Worm (Caenorhabditis elegans) whole organism, young adult: ENCODE measurements around the gene mcm-10.

Experiments
- B0019.2 ChIP-seq: fragments of 200-800 bp; sonication (Bioruptor generic); conservative IDR thresholded peaks from 2 replicates; pipeline ENCODE4 v1.3.6; 2022; ENCODE audit warnings: missing genetic modification reagents, missing genetic modification characterization, missing compliant biosample characterization
- F33H1.4 ChIP-seq: fragments of 200-800 bp; sonication (Bioruptor generic); IDR thresholded peaks from 2 replicates; pipeline ENCODE4 v1.3.6; 2022; ENCODE audit warnings: missing genetic modification reagents, missing genetic modification characterization, missing compliant biosample characterization
- F39B2.1 ChIP-seq: fragments of 200-800 bp; sonication (Bioruptor generic); IDR thresholded peaks from 2 replicates; pipeline ENCODE4 v1.3.6; 2022; ENCODE audit warnings: missing genetic modification reagents, missing genetic modification characterization, missing compliant biosample characterization
- F52B5.7 ChIP-seq: sonication (generic microtip); optimal IDR thresholded peaks from 2 replicates; lab custom pipeline; 2016; ENCODE audit warnings: mild to moderate bottlenecking, missing genetic modification characterization, missing compliant biosample characterization
- K12H6.12 ChIP-seq: fragments of 200-800 bp; sonication (Bioruptor generic); optimal IDR thresholded peaks from 2 replicates; lab custom pipeline; 2018; ENCODE audit warnings: mild to moderate bottlenecking, missing genetic modification characterization, missing compliant biosample characterization
- T07F8.4 ChIP-seq: sonication (generic microtip); optimal IDR thresholded peaks from 2 replicates; lab custom pipeline; 2016; ENCODE audit warnings: mild to moderate bottlenecking, missing genetic modification characterization, moderate library complexity, missing compliant biosample characterization
- Y53F4B.3 ChIP-seq: fragments of 200-800 bp; sonication (Bioruptor generic); IDR thresholded peaks from 2 replicates; pipeline ENCODE4 v1.3.6; 2022; ENCODE audit warnings: missing genetic modification reagents, missing genetic modification characterization, missing compliant biosample characterization
- Y53G8AR.9 ChIP-seq: fragments of 200-800 bp; sonication (Bioruptor generic); conservative IDR thresholded peaks from 2 replicates; pipeline ENCODE4 v1.3.6; 2022; ENCODE audit warnings: missing genetic modification reagents, missing genetic modification characterization, missing compliant biosample characterization
- akir-1 ChIP-seq: fragments of 200-800 bp; sonication (Bioruptor generic); optimal IDR thresholded peaks from 2 replicates; lab custom pipeline; 2018; ENCODE audit warnings: mild to moderate bottlenecking, missing genetic modification characterization, moderate library complexity, missing compliant biosample characterization
- ama-1 ChIP-seq, 3 experiments: fragments of 150-350 bp in 1 of 3; sonication (generic microtip) in 2 of 3; optimal IDR thresholded peaks; 2 replicates each; lab custom pipeline; 2014 to 2018; ENCODE audit warnings: missing biosample characterization in 2 of 3, missing genetic modification characterization in 2 of 3, missing genetic modification reagents in 2 of 3
- aptf-2 ChIP-seq: fragments of 200-800 bp; sonication (Bioruptor generic); conservative IDR thresholded peaks from 2 replicates; pipeline ENCODE4 v1.3.6; 2022; ENCODE audit warnings: missing genetic modification reagents, missing genetic modification characterization, missing compliant biosample characterization
- aptf-3 ChIP-seq: fragments of 200-800 bp; sonication (Bioruptor generic); IDR thresholded peaks from 2 replicates; pipeline ENCODE4 v1.3.6; 2022; ENCODE audit warnings: missing genetic modification characterization, missing compliant biosample characterization
- attf-5 ChIP-seq: fragments of 200-800 bp; sonication (Bioruptor generic); optimal IDR thresholded peaks from 2 replicates; lab custom pipeline; 2018; ENCODE audit warnings: mild to moderate bottlenecking, missing genetic modification characterization, missing compliant biosample characterization
- bed-2 ChIP-seq: fragments of 200-800 bp; sonication (Bioruptor generic); IDR thresholded peaks from 2 replicates; pipeline ENCODE4 v1.3.6; 2022; ENCODE audit warnings: missing genetic modification reagents, missing genetic modification characterization, missing compliant biosample characterization
- ccch-3 ChIP-seq: fragments of 200-800 bp; sonication (Bioruptor generic); optimal IDR thresholded peaks from 2 replicates; lab custom pipeline; 2018; ENCODE audit warnings: mild to moderate bottlenecking, missing genetic modification characterization, missing compliant biosample characterization
- cebp-1 ChIP-seq, 2 experiments: fragments of 200-800 bp in 1 of 2; sonication (Bioruptor generic) in 1 of 2; sonication (generic microtip) in 1 of 2; IDR thresholded peaks in 1 of 2; optimal IDR thresholded peaks in 1 of 2; 2 replicates each; pipeline versions ENCODE4 v1.3.6 to Lab custom; 2017 to 2022; ENCODE audit warnings: missing compliant biosample characterization in 2 of 2, missing genetic modification characterization in 2 of 2, mild to moderate bottlenecking in 1 of 2, missing genetic modification reagents in 1 of 2, moderate library complexity in 1 of 2
- ceh-79 ChIP-seq: sonication (generic microtip); optimal IDR thresholded peaks from 2 replicates; lab custom pipeline; 2017; ENCODE audit warnings: mild to moderate bottlenecking, missing genetic modification characterization, missing compliant biosample characterization
- efl-1 ChIP-seq: fragments of 150-350 bp; optimal IDR thresholded peaks from 2 replicates; lab custom pipeline; 2014; ENCODE audit warnings: missing biosample characterization, missing genetic modification reagents, missing genetic modification characterization
- egl-18 ChIP-seq: fragments of 200-800 bp; sonication (Bioruptor generic); IDR thresholded peaks from 2 replicates; pipeline ENCODE4 v1.3.6; 2022; ENCODE audit warnings: missing genetic modification reagents, missing genetic modification characterization, missing compliant biosample characterization
- egrh-3 ChIP-seq: fragments of 200-800 bp; sonication (Bioruptor generic); IDR thresholded peaks from 2 replicates; pipeline ENCODE4 v1.3.6; 2022; ENCODE audit warnings: missing genetic modification reagents, missing genetic modification characterization, missing compliant biosample characterization
- ekl-4 ChIP-seq: fragments of 200-800 bp; sonication (Bioruptor generic); IDR thresholded peaks from 2 replicates; pipeline ENCODE4 v1.3.6; 2022; ENCODE audit warnings: missing genetic modification reagents, missing genetic modification characterization, missing compliant biosample characterization
- fkh-3 ChIP-seq: sonication (generic microtip); optimal IDR thresholded peaks from 2 replicates; lab custom pipeline; 2016; ENCODE audit warnings: mild to moderate bottlenecking, missing genetic modification characterization, missing compliant biosample characterization
- hmg-1.2 ChIP-seq: fragments of 200-800 bp; sonication (Bioruptor generic); IDR thresholded peaks from 2 replicates; pipeline ENCODE4 v1.3.6; 2022; ENCODE audit warnings: missing genetic modification reagents, missing genetic modification characterization, missing compliant biosample characterization
- hmg-20 ChIP-seq: fragments of 200-800 bp; sonication (Bioruptor generic); IDR thresholded peaks from 2 replicates; pipeline ENCODE4 v1.3.6; 2022; ENCODE audit warnings: missing genetic modification reagents, missing genetic modification characterization, missing compliant biosample characterization
- let-526 ChIP-seq: fragments of 200-800 bp; sonication (Bioruptor generic); IDR thresholded peaks from 2 replicates; pipeline ENCODE4 v1.3.6; 2022; ENCODE audit warnings: missing genetic modification reagents, missing genetic modification characterization, missing compliant biosample characterization
- lin-54 ChIP-seq: fragments of 200-800 bp; sonication (Bioruptor generic); optimal IDR thresholded peaks from 2 replicates; lab custom pipeline; 2018; ENCODE audit warnings: mild to moderate bottlenecking, missing genetic modification characterization, missing compliant biosample characterization
- lsl-1 ChIP-seq: fragments of 200-800 bp; sonication (Bioruptor generic); optimal IDR thresholded peaks from 2 replicates; lab custom pipeline; 2018; ENCODE audit warnings: mild to moderate bottlenecking, missing genetic modification characterization, moderate library complexity, missing compliant biosample characterization
- madf-6 ChIP-seq: fragments of 200-800 bp; sonication (Bioruptor generic); IDR thresholded peaks from 2 replicates; pipeline ENCODE4 v1.3.6; 2022; ENCODE audit warnings: missing genetic modification reagents, missing genetic modification characterization, missing compliant biosample characterization
- nfya-2 ChIP-seq: fragments of 200-800 bp; sonication (Bioruptor generic); IDR thresholded peaks from 2 replicates; pipeline ENCODE4 v1.3.6; 2022; ENCODE audit warnings: missing genetic modification reagents, missing genetic modification characterization, missing compliant biosample characterization
- nhr-179 ChIP-seq: sonication (generic microtip); optimal IDR thresholded peaks from 2 replicates; lab custom pipeline; 2016; ENCODE audit warnings: mild to moderate bottlenecking, missing genetic modification characterization, missing compliant biosample characterization
- nhr-90 ChIP-seq: sonication (generic microtip); optimal IDR thresholded peaks from 2 replicates; lab custom pipeline; 2016; ENCODE audit warnings: missing genotype, mild to moderate bottlenecking, missing genetic modification characterization, missing compliant biosample characterization
- sea-2 ChIP-seq: fragments of 200-800 bp; sonication (Bioruptor generic); IDR thresholded peaks from 2 replicates; pipeline ENCODE4 v1.3.6; 2022; ENCODE audit warnings: missing genetic modification characterization, missing compliant biosample characterization
- snpc-3.4 ChIP-seq: sonication (generic microtip); optimal IDR thresholded peaks from 2 replicates; lab custom pipeline; 2017; ENCODE audit warnings: missing genetic modification characterization, mild to moderate bottlenecking, missing compliant biosample characterization, antibody characterized with exemption, moderate library complexity, missing genotype, missing genetic modification reagents
- somi-1 ChIP-seq: fragments of 200-800 bp; sonication (Bioruptor generic); optimal IDR thresholded peaks from 2 replicates; lab custom pipeline; 2018; ENCODE audit warnings: mild to moderate bottlenecking, missing genetic modification characterization, missing compliant biosample characterization
- tbx-9 ChIP-seq: sonication (generic microtip); optimal IDR thresholded peaks from 2 replicates; lab custom pipeline; 2016; ENCODE audit warnings: borderline replicate concordance, missing genetic modification characterization, inconsistent platforms, missing compliant biosample characterization
- xnd-1 ChIP-seq: sonication (generic microtip); optimal IDR thresholded peaks from 2 replicates; lab custom pipeline; 2016; ENCODE audit warnings: missing genotype, missing genetic modification reagents, missing genetic modification characterization, missing compliant biosample characterization
- zfh-2 ChIP-seq: fragments of 200-800 bp; sonication (Bioruptor generic); conservative IDR thresholded peaks from 2 replicates; pipeline ENCODE4 v1.3.6; 2022; ENCODE audit warnings: missing genetic modification reagents, missing genetic modification characterization, missing compliant biosample characterization
- ztf-22 ChIP-seq: fragments of 200-800 bp; sonication (Bioruptor generic); optimal IDR thresholded peaks from 2 replicates; lab custom pipeline; 2018; ENCODE audit warnings: mild to moderate bottlenecking, missing genetic modification characterization, moderate library complexity, missing compliant biosample characterization

mcm-10 gene

ce11 chrIII:11270795-11271194, 46.6 kb upstream of the mcm-10 start, which contains the start of gene obr-1 (continued):
- TF ChIP-seq aptf-2: no peak
- no peak for TF ChIP-seq let-526
- no peak for TF ChIP-seq ztf-22 (GFP tag; lab: Kevin White, UChicago)
- TF ChIP-seq K12H6.12 (tag; lab: Kevin White, UChicago): no peak
- no peak for TF ChIP-seq bed-2
- TF ChIP-seq somi-1 (GFP tag; lab: Kevin White, UChicago): no peak
- TF ChIP-seq, all 124 proteins: peak for 0

- TF ChIP-seq zfh-2 (GFP tag; lab: Robert Waterston, UW) (no peak), fkh-3 (tag; lab: Kevin White, UChicago) (no peak), efl-1 (GFP tag; lab: Kevin White, UChicago) (peak; percentile 10), ekl-4 (GFP tag; lab: Robert Waterston, UW) (no peak), madf-6 (GFP tag; lab: Robert Waterston, UW) (0 out of 2 replicates have a peak, but pooled peaks have one; percentile 6), ama-1 (optimal IDR thresholded peaks at IDR 0.05; lab: Kevin White, UChicago) (no peak), ama-1 (GFP tag; optimal IDR thresholded peaks at IDR 0.05; lab: Kevin White, UChicago) (no peak), hmg-1.2 (GFP tag; lab: Robert Waterston, UW) (no peak), F39B2.1 (no peak), somi-1 (GFP tag; lab: Kevin White, UChicago) (no peak), aptf-2 (no peak), F52B5.7 (tag; lab: Kevin White, UChicago) (no peak), lsl-1 (GFP tag; lab: Kevin White, UChicago) (peak; percentile 63), xnd-1 (peak; percentile 7), T07F8.4 (tag; lab: Kevin White, UChicago) (no peak), F33H1.4 (GFP tag; lab: Robert Waterston, UW) (peak; percentile 66), sea-2 (GFP tag; lab: Robert Waterston, UW) (no peak), bed-2 (no peak), nhr-179 (tag; lab: Kevin White, UChicago) (no peak), lin-54 (GFP tag; lab: Kevin White, UChicago) (no peak), nfya-2 (GFP tag; lab: Robert Waterston, UW) (no peak), snpc-3.4 (tag; lab: Kevin White, UChicago) (no peak)
These were observed 42.7 kb upstream of the mcm-10 start, which contains the start of gene Y47D3A.20 for ce11 chrIII:11274590-11275116. Gene Y47D3A.20 (plus strand): TSS chrIII:11275066.

ce11 chrIII:11278817-11279216, 38.6 kb upstream of the mcm-10 start, which contains the start of gene Y47D3A.21:
Gene Y47D3A.21 (minus strand): TSS chrIII:11278917.
- no peak for TF ChIP-seq lsl-1 (GFP tag; lab: Kevin White, UChicago)
- TF ChIP-seq F52B5.7 (tag; lab: Kevin White, UChicago): no peak
- no peak for TF ChIP-seq cebp-1 (GFP tag; IDR thresholded peaks at IDR 0.05; lab: Robert Waterston, UW)
- TF ChIP-seq cebp-1 (tag; optimal IDR thresholded peaks at IDR 0.05; lab: Kevin White, UChicago): no peak
- TF ChIP-seq attf-5 (GFP tag; lab: Kevin White, UChicago): no peak
- no peak for TF ChIP-seq tbx-9 (tag; lab: Kevin White, UChicago)
- no peak for TF ChIP-seq Y53G8AR.9 (GFP tag; lab: Robert Waterston, UW)
- no peak for TF ChIP-seq T07F8.4 (tag; lab: Kevin White, UChicago)
- TF ChIP-seq akir-1: no peak

DNA sequence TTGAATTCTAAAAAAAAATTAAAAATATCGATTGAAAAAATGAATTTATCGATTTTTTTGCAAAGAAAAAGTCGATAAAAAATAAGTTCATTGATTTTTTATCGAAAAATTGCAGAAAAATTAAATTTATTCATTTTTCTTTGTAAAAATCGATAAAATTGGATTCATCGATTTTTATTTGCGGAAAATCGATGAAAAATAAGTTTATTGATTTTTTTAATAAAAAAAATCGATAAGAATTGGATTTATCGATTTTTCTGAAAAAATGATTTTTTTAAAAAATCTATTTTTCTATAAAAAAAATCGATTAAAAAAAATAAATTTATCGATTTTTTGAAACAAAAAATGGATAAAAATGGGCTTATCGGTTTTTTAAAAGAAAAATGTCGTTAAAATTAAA, 37.4 kb upstream of the mcm-10 start:
- TF ChIP-seq egrh-3 (GFP tag; lab: Robert Waterston, UW) (no peak), B0019.2 (GFP tag; lab: Robert Waterston, UW) (no peak), nhr-90 (tag; lab: Kevin White, UChicago) (no peak), egl-18 (no peak), F33H1.4 (GFP tag; lab: Robert Waterston, UW) (no peak), Y53F4B.3 (GFP tag; lab: Robert Waterston, UW) (no peak), ztf-22 (GFP tag; lab: Kevin White, UChicago) (no peak), hmg-20 (GFP tag; lab: Robert Waterston, UW) (no peak), ceh-79 (tag; lab: Kevin White, UChicago) (no peak), ccch-3 (GFP tag; lab: Kevin White, UChicago) (no peak), aptf-3 (GFP tag; lab: Robert Waterston, UW) (no peak)
